Fruit fly (Drosophila melanogaster) whole organism: ENCODE data around the gene Art8.

Source experiments
- CG8478 ChIP-seq: fragments of >200 bp; optimal IDR thresholded peaks from 2 replicates; lab custom pipeline; 2018; ENCODE audit warnings: inconsistent platforms
- EcR ChIP-seq, 2 experiments: fragments of >200 bp; optimal IDR thresholded peaks; 2 replicates each; lab custom pipeline; 2017; ENCODE audit warnings: missing biosample characterization in 2 of 2, missing genetic modification characterization in 2 of 2, missing genetic modification reagents in 2 of 2

DNA sequence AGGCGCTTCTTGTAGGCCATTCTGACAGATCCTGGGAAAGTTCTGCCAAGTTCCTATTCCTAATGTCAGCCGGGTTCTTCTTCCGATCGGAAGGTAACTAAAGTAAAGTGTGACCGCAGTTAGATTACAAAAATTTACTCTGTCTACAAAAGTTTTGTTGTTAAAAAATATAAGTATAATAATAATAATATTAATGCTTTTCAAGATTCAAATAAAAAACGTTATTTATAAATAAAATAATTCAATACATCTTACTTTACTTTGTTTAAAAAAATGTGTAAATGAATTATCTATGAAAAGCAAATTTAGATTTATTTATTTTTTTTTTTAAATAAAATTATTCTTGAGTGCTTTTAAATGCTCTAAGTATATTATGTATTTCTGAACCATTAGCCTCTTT lies 35.7 kb downstream of the Art8 start, which contains the start of gene abo:
- TF ChIP-seq EcR (GFP tag; optimal IDR thresholded peaks at IDR 0.05; lab: Kevin White, UChicago) (no peak), CG8478 (lab: Kevin White, UChicago) (no peak)
